Worm (Caenorhabditis elegans) whole organism, L4/young adult: Measurements from ENCODE around the gene grl-15.

Experiments used
- dao-5 ChIP-seq: sonication (generic microtip); optimal IDR thresholded peaks from 2 replicates; lab custom pipeline; 2016; ENCODE audit warnings: missing genotype, missing genetic modification characterization, moderate library complexity, missing compliant biosample characterization
- him-1 ChIP-seq: sonication (generic microtip); optimal IDR thresholded peaks from 2 replicates; lab custom pipeline; 2016; ENCODE audit warnings: missing genotype, missing genetic modification reagents, missing genetic modification characterization, missing compliant biosample characterization

- TF ChIP-seq dao-5 (tag; lab: Kevin White, UChicago) (no peak), him-1 (tag; lab: Kevin White, UChicago) (no peak)
These were observed 48.3 kb upstream of the grl-15 start for ce11 chrIII:12284157-12284556.
